Worm (Caenorhabditis elegans) whole organism, late embryonic: Measurements from ENCODE around the gene F55E10.1.
A peak's percentile ranks its signal among the peaks of the same experiment; 100 is the strongest.

Experiments used
- C38D4.7 ChIP-seq: fragments of 200-800 bp; sonication (Bioruptor generic); optimal IDR thresholded peaks from 2 replicates; lab custom pipeline; 2018; ENCODE audit warnings: mild to moderate bottlenecking, missing genetic modification characterization, moderate library complexity, missing compliant biosample characterization
- F13H6.1 ChIP-seq: sonication (generic microtip); optimal IDR thresholded peaks from 2 replicates; lab custom pipeline; 2016; ENCODE audit warnings: missing genetic modification characterization, missing compliant biosample characterization
- K02D7.2 ChIP-seq: sonication (generic microtip); optimal IDR thresholded peaks from 2 replicates; lab custom pipeline; 2017; ENCODE audit warnings: mild to moderate bottlenecking, missing genetic modification characterization, missing compliant biosample characterization
- T23F11.4 ChIP-seq: fragments of 200-800 bp; sonication (Bioruptor generic); optimal IDR thresholded peaks from 2 replicates; lab custom pipeline; 2018; ENCODE audit warnings: mild to moderate bottlenecking, missing genetic modification characterization, missing compliant biosample characterization
- ceh-14 ChIP-seq: sonication (generic microtip); optimal IDR thresholded peaks from 2 replicates; lab custom pipeline; 2016; ENCODE audit warnings: missing genotype, missing genetic modification characterization, missing compliant biosample characterization
- ceh-2 ChIP-seq: sonication (generic microtip); optimal IDR thresholded peaks from 2 replicates; lab custom pipeline; 2016; ENCODE audit warnings: missing genotype, missing genetic modification characterization, missing compliant biosample characterization
- ceh-22 ChIP-seq: sonication (generic microtip); optimal IDR thresholded peaks from 2 replicates; lab custom pipeline; 2017; ENCODE audit warnings: missing biosample characterization, missing genetic modification characterization
- ceh-31 ChIP-seq: sonication (generic microtip); optimal IDR thresholded peaks from 2 replicates; lab custom pipeline; 2016; ENCODE audit warnings: missing genetic modification characterization, missing compliant biosample characterization
- ceh-45 ChIP-seq: fragments of 200-800 bp; sonication (Bioruptor generic); IDR thresholded peaks from 2 replicates; pipeline ENCODE4 v1.3.6; 2022; ENCODE audit warnings: missing genetic modification reagents, missing genetic modification characterization, missing compliant biosample characterization
- ceh-6 ChIP-seq: fragments of 200-800 bp; sonication (Bioruptor generic); optimal IDR thresholded peaks from 2 replicates; lab custom pipeline; 2018; ENCODE audit warnings: mild to moderate bottlenecking, missing genetic modification characterization, missing compliant biosample characterization
- ceh-9 ChIP-seq: sonication (generic microtip); optimal IDR thresholded peaks from 2 replicates; lab custom pipeline; 2016; ENCODE audit warnings: mild to moderate bottlenecking, missing genetic modification characterization, inconsistent platforms, missing compliant biosample characterization
- che-1 ChIP-seq: sonication (generic microtip); optimal IDR thresholded peaks from 2 replicates; lab custom pipeline; 2016; ENCODE audit warnings: mild to moderate bottlenecking, missing genetic modification characterization, missing compliant biosample characterization
- elt-2 ChIP-seq: sonication (generic microtip); optimal IDR thresholded peaks from 2 replicates; lab custom pipeline; 2016; ENCODE audit warnings: missing genetic modification reagents, missing genetic modification characterization, missing compliant biosample characterization
- ets-4 ChIP-seq: sonication (generic microtip); optimal IDR thresholded peaks from 2 replicates; lab custom pipeline; 2016; ENCODE audit warnings: missing genetic modification characterization, missing compliant biosample characterization
- fkh-10 ChIP-seq: fragments of 150-350 bp; optimal IDR thresholded peaks from 2 replicates; lab custom pipeline; 2014; ENCODE audit warnings: missing biosample characterization, missing genetic modification reagents, missing genetic modification characterization
- gmeb-2 ChIP-seq: sonication (generic microtip); optimal IDR thresholded peaks from 2 replicates; lab custom pipeline; 2016; ENCODE audit warnings: missing genetic modification characterization, inconsistent platforms, missing compliant biosample characterization
- hlh-13 ChIP-seq: fragments of 200-800 bp; sonication (Bioruptor generic); optimal IDR thresholded peaks from 2 replicates; lab custom pipeline; 2018; ENCODE audit warnings: mild to moderate bottlenecking, missing genetic modification characterization, missing compliant biosample characterization
- hlh-15 ChIP-seq: sonication (generic microtip); optimal IDR thresholded peaks from 2 replicates; lab custom pipeline; 2016; ENCODE audit warnings: missing genetic modification characterization, missing compliant biosample characterization
- hlh-6 ChIP-seq: sonication (generic microtip); optimal IDR thresholded peaks from 2 replicates; lab custom pipeline; 2016; ENCODE audit warnings: missing genotype, missing genetic modification characterization, missing compliant biosample characterization
- hlh-8 ChIP-seq: sonication (generic microtip); optimal IDR thresholded peaks from 2 replicates; lab custom pipeline; 2016; ENCODE audit warnings: missing genotype, missing genetic modification characterization, missing compliant biosample characterization
- madf-2 ChIP-seq: sonication (generic microtip); optimal IDR thresholded peaks from 2 replicates; lab custom pipeline; 2017; ENCODE audit warnings: missing genetic modification characterization, missing compliant biosample characterization
- mec-3 ChIP-seq: sonication (generic microtip); optimal IDR thresholded peaks from 2 replicates; lab custom pipeline; 2016; ENCODE audit warnings: borderline replicate concordance, missing genetic modification characterization, missing compliant biosample characterization
- nfya-1 ChIP-seq: sonication (generic microtip); optimal IDR thresholded peaks from 2 replicates; lab custom pipeline; 2017; ENCODE audit warnings: missing genetic modification characterization, mild to moderate bottlenecking, missing compliant biosample characterization, antibody characterized with exemption, moderate library complexity
- nhr-11 ChIP-seq: fragments of 150-350 bp; optimal IDR thresholded peaks from 2 replicates; lab custom pipeline; 2014; ENCODE audit warnings: missing biosample characterization, missing genetic modification characterization
- npax-4 ChIP-seq: sonication (generic microtip); optimal IDR thresholded peaks from 2 replicates; lab custom pipeline; 2016; ENCODE audit warnings: missing genetic modification characterization, missing compliant biosample characterization
- pat-9 ChIP-seq: fragments of 200-800 bp; sonication (Bioruptor generic); optimal IDR thresholded peaks from 2 replicates; lab custom pipeline; 2018; ENCODE audit warnings: mild to moderate bottlenecking, missing genetic modification characterization, moderate library complexity, missing compliant biosample characterization
- pax-1 ChIP-seq: fragments of 150-350 bp; optimal IDR thresholded peaks from 2 replicates; lab custom pipeline; 2014; ENCODE audit warnings: missing biosample characterization, missing genetic modification characterization
- pha-2 ChIP-seq: sonication (generic microtip); optimal IDR thresholded peaks from 2 replicates; lab custom pipeline; 2017; ENCODE audit warnings: mild to moderate bottlenecking, missing genetic modification characterization, missing compliant biosample characterization
- pha-4 ChIP-seq: fragments of 150-350 bp; optimal IDR thresholded peaks from 2 replicates; lab custom pipeline; 2018; ENCODE audit warnings: missing biosample characterization, missing genetic modification reagents, missing genetic modification characterization
- pqm-1 ChIP-seq: sonication (generic microtip); optimal IDR thresholded peaks from 2 replicates; lab custom pipeline; 2016; ENCODE audit warnings: missing genetic modification characterization, missing compliant biosample characterization
- ref-2 ChIP-seq: sonication (generic microtip); optimal IDR thresholded peaks from 2 replicates; lab custom pipeline; 2016; ENCODE audit warnings: missing genetic modification characterization, missing compliant biosample characterization
- rnt-1 ChIP-seq: sonication (generic microtip); optimal IDR thresholded peaks from 2 replicates; lab custom pipeline; 2016; ENCODE audit warnings: missing genetic modification characterization, missing compliant biosample characterization
- sdc-2 ChIP-seq: sonication (generic microtip); optimal IDR thresholded peaks from 2 replicates; lab custom pipeline; 2016; ENCODE audit warnings: missing genotype, missing genetic modification characterization, missing compliant biosample characterization
- sox-2 ChIP-seq: fragments of 200-800 bp; sonication (Bioruptor generic); IDR thresholded peaks from 2 replicates; pipeline ENCODE4 v1.3.6; 2022; ENCODE audit warnings: missing genetic modification reagents, missing genetic modification characterization, missing compliant biosample characterization
- sox-4 ChIP-seq: sonication (generic microtip); optimal IDR thresholded peaks from 2 replicates; lab custom pipeline; 2017; ENCODE audit warnings: mild to moderate bottlenecking, missing genetic modification characterization, inconsistent platforms, missing compliant biosample characterization
- syd-9 ChIP-seq: sonication (generic microtip); optimal IDR thresholded peaks from 2 replicates; lab custom pipeline; 2016; ENCODE audit warnings: mild to moderate bottlenecking, missing genetic modification characterization, moderate library complexity, missing compliant biosample characterization
- tbx-2 ChIP-seq: sonication (generic microtip); optimal IDR thresholded peaks from 2 replicates; lab custom pipeline; 2016; ENCODE audit warnings: missing genetic modification characterization, missing compliant biosample characterization
- ttx-3 ChIP-seq: sonication (generic microtip); optimal IDR thresholded peaks from 2 replicates; lab custom pipeline; 2016; ENCODE audit warnings: missing genetic modification reagents, missing genetic modification characterization, missing compliant biosample characterization
- unc-42 ChIP-seq: sonication (generic microtip); optimal IDR thresholded peaks from 2 replicates; lab custom pipeline; 2016; ENCODE audit warnings: missing genotype, missing genetic modification characterization, missing compliant biosample characterization
- unc-86 ChIP-seq: sonication (generic microtip); optimal IDR thresholded peaks from 2 replicates; lab custom pipeline; 2016; ENCODE audit warnings: missing genetic modification characterization, missing compliant biosample characterization
- zip-5 ChIP-seq: sonication (generic microtip); optimal IDR thresholded peaks from 2 replicates; lab custom pipeline; 2016; ENCODE audit warnings: missing genetic modification characterization, missing compliant biosample characterization

The F55E10.1 gene

DNA sequence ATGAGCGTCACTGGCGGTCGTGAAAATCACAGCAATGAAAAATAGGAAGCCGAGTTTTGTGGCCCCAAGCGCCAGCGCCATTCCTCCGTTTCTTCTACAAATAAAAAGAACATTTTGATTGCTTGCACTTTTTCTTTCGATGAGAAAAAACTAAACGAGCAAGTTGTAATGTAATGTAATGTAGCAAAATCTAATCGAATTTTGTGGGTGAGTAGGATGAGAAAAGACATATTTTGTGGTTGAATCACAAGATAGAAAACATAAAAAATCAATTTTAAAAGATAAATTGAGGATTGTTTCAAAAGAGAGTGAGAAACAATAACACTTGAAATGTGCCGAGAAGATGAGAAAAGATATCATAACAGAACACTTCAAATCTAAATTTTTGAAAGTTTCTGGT lies 34.2 kb upstream of the F55E10.1 start, which contains the start of gene R09F10.5:
Gene R09F10.5, minus strand, starts transcription at position 101 of the 400 bp plus-strand sequence.
- TF ChIP-seq elt-2 (tag; lab: Kevin White, UChicago) (no peak), hlh-6 (no peak), che-1 (no peak), pqm-1 (tag; lab: Kevin White, UChicago) (no peak), syd-9 (tag; lab: Kevin White, UChicago) (no peak), ceh-2 (tag; lab: Kevin White, UChicago) (no peak), F13H6.1 (tag; lab: Kevin White, UChicago) (no peak), sox-4 (tag; lab: Kevin White, UChicago) (no peak), pha-2 (tag; lab: Kevin White, UChicago) (no peak), ceh-9 (no peak), gmeb-2 (tag; lab: Kevin White, UChicago) (no peak), sox-2 (GFP tag; lab: Robert Waterston, UW) (no peak)

DNA sequence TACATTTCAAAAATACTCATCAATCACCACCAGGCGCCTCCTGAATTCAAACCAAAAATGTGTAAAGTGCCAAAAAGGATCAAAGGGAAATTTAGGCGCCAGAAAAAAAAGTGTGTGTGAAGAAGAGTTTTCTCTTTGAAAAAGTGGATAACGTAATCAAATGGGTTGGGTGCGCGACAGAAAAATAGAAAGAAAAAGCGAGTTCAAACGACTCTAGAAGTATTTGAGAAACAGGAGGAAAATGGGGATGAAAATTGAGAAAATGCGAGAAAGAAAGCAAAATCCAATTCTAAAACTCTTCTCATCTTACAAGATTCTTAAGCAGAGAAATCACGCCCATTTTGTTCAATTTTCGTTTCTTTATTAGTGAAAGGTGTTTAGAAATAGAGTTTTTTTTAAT lies 33.3 kb upstream of the F55E10.1 start:
- TF ChIP-seq ceh-2 (tag; lab: Kevin White, UChicago) (no peak), nfya-1 (no peak), unc-42 (tag; lab: Kevin White, UChicago) (peak; percentile 78), C38D4.7 (GFP tag; lab: Kevin White, UChicago) (no peak), ceh-14 (tag; lab: Kevin White, UChicago) (no peak), rnt-1 (tag; lab: Kevin White, UChicago) (no peak)

DNA sequence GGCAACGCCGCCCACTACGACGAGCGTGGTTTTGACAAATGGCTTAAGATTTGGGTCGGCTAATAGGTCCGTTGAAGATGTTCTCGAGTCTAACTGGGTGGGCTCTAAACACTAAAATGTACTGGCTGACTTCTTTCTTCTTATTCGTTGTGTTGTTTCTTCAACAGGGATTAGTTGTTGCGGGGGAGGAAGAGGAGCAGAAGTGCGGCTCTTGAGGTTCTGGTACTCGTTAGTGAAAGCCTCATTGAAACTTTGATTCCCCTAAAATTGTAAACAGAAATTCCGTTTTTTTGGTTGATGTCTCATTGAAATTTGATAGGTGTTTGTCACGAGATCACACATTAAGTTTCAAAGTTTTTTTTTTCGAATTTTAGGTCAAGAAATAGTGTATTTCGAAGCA lies 31.0 kb upstream of the F55E10.1 start:
- no peak for TF ChIP-seq ets-4 (tag; lab: Kevin White, UChicago)
- TF ChIP-seq ceh-2 (tag; lab: Kevin White, UChicago): no peak
- TF ChIP-seq F13H6.1 (tag; lab: Kevin White, UChicago): no peak
- no peak for TF ChIP-seq hlh-8 (tag; lab: Kevin White, UChicago)
- TF ChIP-seq fkh-10 (GFP tag; lab: Kevin White, UChicago): no peak
- no peak for TF ChIP-seq pha-4 (tag; lab: Kevin White, UChicago)
- TF ChIP-seq ceh-45: no peak
- no peak for TF ChIP-seq pat-9 (tag; lab: Kevin White, UChicago)
- no peak for TF ChIP-seq nhr-11 (tag; lab: Kevin White, UChicago)
- TF ChIP-seq tbx-2: no peak
- no peak for TF ChIP-seq ttx-3
- no peak for TF ChIP-seq pax-1
- no peak for TF ChIP-seq mec-3 (tag; lab: Kevin White, UChicago)
- TF ChIP-seq ceh-6 (GFP tag; lab: Kevin White, UChicago): no peak
- no peak for TF ChIP-seq npax-4 (tag; lab: Kevin White, UChicago)
- no peak for TF ChIP-seq hlh-13 (GFP tag; lab: Kevin White, UChicago)
- no peak for TF ChIP-seq K02D7.2 (tag; lab: Kevin White, UChicago)
- no peak for TF ChIP-seq syd-9 (tag; lab: Kevin White, UChicago)
- TF ChIP-seq madf-2: no peak

DNA sequence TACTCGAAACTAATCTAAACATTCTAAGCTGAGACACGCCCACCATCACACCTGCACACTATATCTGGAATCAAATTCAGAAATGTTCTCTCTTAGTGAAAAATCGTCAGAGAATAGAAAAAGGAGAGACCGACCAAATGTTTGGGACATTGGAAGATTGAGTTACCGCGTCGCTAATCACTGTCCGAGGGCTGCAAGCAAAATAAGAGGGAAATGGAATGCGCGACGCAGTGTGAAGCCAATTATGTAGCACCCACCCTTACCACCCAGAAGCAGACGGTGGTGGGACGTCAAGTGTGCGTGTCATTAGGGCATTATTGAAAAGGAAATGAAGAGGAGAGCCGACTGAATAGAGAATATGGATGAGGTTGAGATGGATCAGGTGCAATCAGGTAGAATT lies 30.2 kb upstream of the F55E10.1 start:
- TF ChIP-seq T23F11.4 (GFP tag; lab: Kevin White, UChicago) (no peak), hlh-15 (no peak), ceh-6 (GFP tag; lab: Kevin White, UChicago) (no peak), unc-42 (tag; lab: Kevin White, UChicago) (peak; percentile 95), C38D4.7 (GFP tag; lab: Kevin White, UChicago) (no peak), unc-86 (tag; lab: Kevin White, UChicago) (no peak), zip-5 (no peak), sdc-2 (tag; lab: Kevin White, UChicago) (no peak), ceh-22 (tag; lab: Kevin White, UChicago) (no peak), mec-3 (tag; lab: Kevin White, UChicago) (no peak), ref-2 (peak; percentile 15), ceh-31 (tag; lab: Kevin White, UChicago) (peak; percentile 58)
